Worm (Caenorhabditis elegans): ENCODE results near the gene M7.8.

The M7.8 gene

ce11 chrIV:11092502-11093080 is 2.3 kb downstream of the M7.8 start, which contains the start of gene bcc-1:
bcc-1 (minus strand) TSS chrIV:11092552.
- TF ChIP-seq hmbx-1 (tag; optimal IDR thresholded peaks at IDR 0.05) (no peak), aly-1 (tag; optimal IDR thresholded peaks at IDR 0.05) (no peak), F13C5.2 (tag; optimal IDR thresholded peaks at IDR 0.05) (no peak), pes-1 (GFP tag; IDR thresholded peaks at IDR 0.05) (no peak), ama-1 (optimal IDR thresholded peaks at IDR 0.05) (no peak), hmg-4 (GFP tag; optimal IDR thresholded peaks at IDR 0.05) (no peak), tra-4 (tag; optimal IDR thresholded peaks at IDR 0.05) (no peak), scrt-1 (GFP tag; IDR thresholded peaks at IDR 0.05) (no peak), hnd-1 (tag; optimal IDR thresholded peaks at IDR 0.05) (no peak), ets-7 (tag; optimal IDR thresholded peaks at IDR 0.05) (no peak), ceh-36 (tag; optimal IDR thresholded peaks at IDR 0.05) (no peak), B0310.2 (tag; optimal IDR thresholded peaks at IDR 0.05) (no peak), tbx-37 (GFP tag; conservative IDR thresholded peaks at IDR 0.05) (no peak), sea-1 (GFP tag; conservative IDR thresholded peaks at IDR 0.05) (no peak), tbx-11 (GFP tag; IDR thresholded peaks at IDR 0.05) (no peak), flt-1 (GFP tag; IDR thresholded peaks at IDR 0.05) (no peak), ceh-13 (GFP tag; optimal IDR thresholded peaks at IDR 0.05) (no peak)

ce11 chrIV:11089527-11089926 is 5.4 kb downstream of the M7.8 start, which contains the start of gene M7.7:
M7.7 (plus strand) TSS chrIV:11089827.
- TF ChIP-seq hnd-1 (tag; optimal IDR thresholded peaks at IDR 0.05) (no peak), ceh-13 (GFP tag; optimal IDR thresholded peaks at IDR 0.05) (no peak), flt-1 (GFP tag; IDR thresholded peaks at IDR 0.05) (no peak), tbx-37 (GFP tag; conservative IDR thresholded peaks at IDR 0.05) (no peak), ets-7 (tag; optimal IDR thresholded peaks at IDR 0.05) (no peak), scrt-1 (GFP tag; IDR thresholded peaks at IDR 0.05) (no peak), pes-1 (GFP tag; IDR thresholded peaks at IDR 0.05) (no peak), sea-1 (GFP tag; conservative IDR thresholded peaks at IDR 0.05) (no peak), aly-1 (tag; optimal IDR thresholded peaks at IDR 0.05) (no peak), B0310.2 (tag; optimal IDR thresholded peaks at IDR 0.05) (no peak), ama-1 (optimal IDR thresholded peaks at IDR 0.05) (no peak), F13C5.2 (tag; optimal IDR thresholded peaks at IDR 0.05) (no peak), hmbx-1 (tag; optimal IDR thresholded peaks at IDR 0.05) (no peak), hmg-4 (GFP tag; optimal IDR thresholded peaks at IDR 0.05) (no peak), tra-4 (tag; optimal IDR thresholded peaks at IDR 0.05) (no peak), ceh-36 (tag; optimal IDR thresholded peaks at IDR 0.05) (no peak), tbx-11 (GFP tag; IDR thresholded peaks at IDR 0.05) (no peak)

- TF ChIP-seq tra-4 (tag; optimal IDR thresholded peaks at IDR 0.05) (no peak), hmg-4 (GFP tag; optimal IDR thresholded peaks at IDR 0.05) (no peak), flt-1 (GFP tag; IDR thresholded peaks at IDR 0.05) (no peak), scrt-1 (GFP tag; IDR thresholded peaks at IDR 0.05) (no peak), F13C5.2 (tag; optimal IDR thresholded peaks at IDR 0.05) (no peak), B0310.2 (tag; optimal IDR thresholded peaks at IDR 0.05) (no peak), hnd-1 (tag; optimal IDR thresholded peaks at IDR 0.05) (no peak), sea-1 (GFP tag; conservative IDR thresholded peaks at IDR 0.05) (no peak), aly-1 (tag; optimal IDR thresholded peaks at IDR 0.05) (no peak), ets-7 (tag; optimal IDR thresholded peaks at IDR 0.05) (no peak), ceh-36 (tag; optimal IDR thresholded peaks at IDR 0.05) (no peak), tbx-37 (GFP tag; conservative IDR thresholded peaks at IDR 0.05) (no peak), ceh-13 (GFP tag; optimal IDR thresholded peaks at IDR 0.05) (no peak), ama-1 (optimal IDR thresholded peaks at IDR 0.05) (no peak), tbx-11 (GFP tag; IDR thresholded peaks at IDR 0.05) (no peak), pes-1 (GFP tag; IDR thresholded peaks at IDR 0.05) (no peak), hmbx-1 (tag; optimal IDR thresholded peaks at IDR 0.05) (no peak)
These were observed 11.3 kb downstream of the M7.8 start, which contains the start of gene klc-1 for ce11 chrIV:11083609-11084008. klc-1 (plus strand) TSS chrIV:11083735.

ce11 chrIV:11082789-11083235 is 12.1 kb downstream of the M7.8 start:
- TF ChIP-seq ceh-36 (tag; optimal IDR thresholded peaks at IDR 0.05) (no peak), ceh-13 (GFP tag; optimal IDR thresholded peaks at IDR 0.05) (no peak), ama-1 (optimal IDR thresholded peaks at IDR 0.05) (no peak), pes-1 (GFP tag; IDR thresholded peaks at IDR 0.05) (no peak), scrt-1 (GFP tag; IDR thresholded peaks at IDR 0.05) (no peak), aly-1 (tag; optimal IDR thresholded peaks at IDR 0.05) (no peak), tbx-11 (GFP tag; IDR thresholded peaks at IDR 0.05) (no peak), F13C5.2 (tag; optimal IDR thresholded peaks at IDR 0.05) (peak; percentile 80), B0310.2 (tag; optimal IDR thresholded peaks at IDR 0.05) (no peak), hmbx-1 (tag; optimal IDR thresholded peaks at IDR 0.05) (no peak), tbx-37 (GFP tag; conservative IDR thresholded peaks at IDR 0.05) (0 out of 2 replicates have a peak, but pooled peaks have one; percentile 9), sea-1 (GFP tag; conservative IDR thresholded peaks at IDR 0.05) (no peak), tra-4 (tag; optimal IDR thresholded peaks at IDR 0.05) (no peak), ets-7 (tag; optimal IDR thresholded peaks at IDR 0.05) (no peak), hmg-4 (GFP tag; optimal IDR thresholded peaks at IDR 0.05) (peak; percentile 51), flt-1 (GFP tag; IDR thresholded peaks at IDR 0.05) (no peak), hnd-1 (tag; optimal IDR thresholded peaks at IDR 0.05) (no peak)

ce11 chrIV:11082153-11082552 is 12.7 kb downstream of the M7.8 start, which contains the start of gene let-70:
let-70 (minus strand) TSS chrIV:11082253.
- TF ChIP-seq tbx-37 (GFP tag; conservative IDR thresholded peaks at IDR 0.05) (no peak), tbx-11 (GFP tag; IDR thresholded peaks at IDR 0.05) (no peak), hmbx-1 (tag; optimal IDR thresholded peaks at IDR 0.05) (no peak), hmg-4 (GFP tag; optimal IDR thresholded peaks at IDR 0.05) (no peak), sea-1 (GFP tag; conservative IDR thresholded peaks at IDR 0.05) (no peak), B0310.2 (tag; optimal IDR thresholded peaks at IDR 0.05) (no peak), hnd-1 (tag; optimal IDR thresholded peaks at IDR 0.05) (no peak), F13C5.2 (tag; optimal IDR thresholded peaks at IDR 0.05) (no peak), tra-4 (tag; optimal IDR thresholded peaks at IDR 0.05) (no peak), ceh-36 (tag; optimal IDR thresholded peaks at IDR 0.05) (no peak), aly-1 (tag; optimal IDR thresholded peaks at IDR 0.05) (no peak), scrt-1 (GFP tag; IDR thresholded peaks at IDR 0.05) (no peak), pes-1 (GFP tag; IDR thresholded peaks at IDR 0.05) (no peak), ets-7 (tag; optimal IDR thresholded peaks at IDR 0.05) (no peak), flt-1 (GFP tag; IDR thresholded peaks at IDR 0.05) (no peak), ceh-13 (GFP tag; optimal IDR thresholded peaks at IDR 0.05) (no peak), ama-1 (optimal IDR thresholded peaks at IDR 0.05) (no peak)

ce11 chrIV:11080823-11081285 is 14.0 kb downstream of the M7.8 start, which contains the start of gene atg-7:
atg-7 (minus strand) TSS chrIV:11081055.
- no peak for TF ChIP-seq tra-4 (tag; optimal IDR thresholded peaks at IDR 0.05)
- TF ChIP-seq ama-1 (optimal IDR thresholded peaks at IDR 0.05) = no peak
- TF ChIP-seq aly-1 (tag; optimal IDR thresholded peaks at IDR 0.05) = no peak
- TF ChIP-seq ets-7 (tag; optimal IDR thresholded peaks at IDR 0.05) = no peak
- TF ChIP-seq hmg-4 (GFP tag; optimal IDR thresholded peaks at IDR 0.05) = no peak
- TF ChIP-seq pes-1 (GFP tag; IDR thresholded peaks at IDR 0.05) = no peak
- no peak for TF ChIP-seq ceh-36 (tag; optimal IDR thresholded peaks at IDR 0.05)
- TF ChIP-seq scrt-1 (GFP tag; IDR thresholded peaks at IDR 0.05) = no peak
- TF ChIP-seq flt-1 (GFP tag; IDR thresholded peaks at IDR 0.05) = no peak
- TF ChIP-seq hnd-1 (tag; optimal IDR thresholded peaks at IDR 0.05) = no peak
- TF ChIP-seq tbx-11 (GFP tag; IDR thresholded peaks at IDR 0.05) = no peak
- TF ChIP-seq tbx-37 (GFP tag; conservative IDR thresholded peaks at IDR 0.05) = no peak
- no peak for TF ChIP-seq sea-1 (GFP tag; conservative IDR thresholded peaks at IDR 0.05)
- TF ChIP-seq F13C5.2 (tag; optimal IDR thresholded peaks at IDR 0.05) = no peak
